Worm (Caenorhabditis elegans) whole organism, early embryonic: Measurements from ENCODE around the gene C43F9.7.

Experiments
- B0310.2 ChIP-seq: sonication (generic microtip); optimal IDR thresholded peaks from 2 replicates; lab custom pipeline; 2016; ENCODE audit warnings: mild to moderate bottlenecking, missing genetic modification characterization, missing compliant biosample characterization
- F13C5.2 ChIP-seq: sonication (generic microtip); optimal IDR thresholded peaks from 2 replicates; lab custom pipeline; 2017; ENCODE audit warnings: mild to moderate bottlenecking, missing genetic modification characterization, inconsistent platforms, missing compliant biosample characterization
- aly-1 ChIP-seq: sonication (generic microtip); optimal IDR thresholded peaks from 2 replicates; lab custom pipeline; 2016; ENCODE audit warnings: missing genetic modification characterization, missing compliant biosample characterization
- ama-1 ChIP-seq: fragments of 150-350 bp; optimal IDR thresholded peaks from 2 replicates; lab custom pipeline; 2014
- ceh-13 ChIP-seq: fragments of 200-800 bp; sonication (Bioruptor generic); optimal IDR thresholded peaks from 2 replicates; lab custom pipeline; 2018; ENCODE audit warnings: mild to moderate bottlenecking, missing genetic modification characterization, missing compliant biosample characterization
- ceh-36 ChIP-seq: sonication (generic microtip); optimal IDR thresholded peaks from 2 replicates; lab custom pipeline; 2016; ENCODE audit warnings: missing genetic modification characterization, inconsistent platforms, missing compliant biosample characterization
- ets-7 ChIP-seq: sonication (generic microtip); optimal IDR thresholded peaks from 2 replicates; lab custom pipeline; 2016; ENCODE audit warnings: missing genotype, missing genetic modification characterization, missing compliant biosample characterization
- flt-1 ChIP-seq: fragments of 200-800 bp; sonication (Bioruptor generic); IDR thresholded peaks from 2 replicates; pipeline ENCODE4 v1.3.6; 2022; ENCODE audit warnings: missing genetic modification characterization, missing compliant biosample characterization
- hmbx-1 ChIP-seq: sonication (generic microtip); optimal IDR thresholded peaks from 2 replicates; lab custom pipeline; 2016; ENCODE audit warnings: mild to moderate bottlenecking, missing genetic modification characterization, missing compliant biosample characterization
- hmg-4 ChIP-seq: fragments of 200-800 bp; sonication (Bioruptor generic); optimal IDR thresholded peaks from 2 replicates; lab custom pipeline; 2018; ENCODE audit warnings: mild to moderate bottlenecking, missing genetic modification characterization, missing compliant biosample characterization
- hnd-1 ChIP-seq: sonication (generic microtip); optimal IDR thresholded peaks from 2 replicates; lab custom pipeline; 2016; ENCODE audit warnings: missing genetic modification characterization, missing compliant biosample characterization
- pes-1 ChIP-seq: fragments of 200-800 bp; sonication (Bioruptor generic); IDR thresholded peaks from 2 replicates; pipeline ENCODE4 v1.3.6; 2022; ENCODE audit warnings: missing genetic modification reagents, missing genetic modification characterization, missing compliant biosample characterization
- scrt-1 ChIP-seq: fragments of 200-800 bp; sonication (Bioruptor generic); IDR thresholded peaks from 2 replicates; pipeline ENCODE4 v1.3.6; 2022; ENCODE audit warnings: missing genetic modification characterization, missing compliant biosample characterization
- sea-1 ChIP-seq: fragments of 200-800 bp; sonication (Bioruptor generic); conservative IDR thresholded peaks from 2 replicates; pipeline ENCODE4 v1.3.6; 2022; ENCODE audit warnings: missing genetic modification characterization, missing compliant biosample characterization
- tbx-11 ChIP-seq: fragments of 200-800 bp; sonication (Bioruptor generic); IDR thresholded peaks from 2 replicates; pipeline ENCODE4 v1.3.6; 2022; ENCODE audit warnings: missing genetic modification characterization, missing compliant biosample characterization
- tbx-37 ChIP-seq: fragments of 200-800 bp; sonication (Bioruptor generic); conservative IDR thresholded peaks from 2 replicates; pipeline ENCODE4 v1.3.6; 2022; ENCODE audit warnings: missing genetic modification reagents, missing genetic modification characterization, missing compliant biosample characterization
- tra-4 ChIP-seq: sonication (generic microtip); optimal IDR thresholded peaks from 2 replicates; lab custom pipeline; 2017; ENCODE audit warnings: missing genetic modification characterization, missing compliant biosample characterization

C43F9.7 gene

DNA sequence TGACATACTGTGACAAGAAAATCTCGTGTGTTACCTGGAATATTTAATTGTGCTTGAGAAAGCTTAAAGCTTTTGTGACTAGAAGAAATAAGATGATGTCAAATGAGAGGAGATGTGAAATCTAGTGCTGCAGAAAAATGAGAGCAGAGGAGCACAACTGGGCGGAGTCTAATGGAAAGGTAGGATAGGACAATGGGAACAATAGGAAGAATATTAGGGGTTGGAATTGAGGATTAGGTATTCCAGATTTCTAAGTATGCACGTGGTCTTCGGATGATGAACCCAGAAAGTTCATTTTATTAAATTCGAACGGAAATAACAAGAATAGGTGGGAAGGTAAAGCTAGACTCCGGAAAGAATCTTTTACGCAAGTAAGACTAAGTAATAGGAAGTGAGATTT is at the start of gene C43F9.7:
Gene C43F9.7 (minus strand): TSS at position 101 of the 400 bp plus-strand sequence.
- no peak for TF ChIP-seq tbx-11 (GFP tag; lab: Robert Waterston, UW)
- no peak for TF ChIP-seq hnd-1 (tag; lab: Kevin White, UChicago)
- no peak for TF ChIP-seq ceh-13 (GFP tag; lab: Kevin White, UChicago)
- no peak for TF ChIP-seq sea-1 (GFP tag; lab: Robert Waterston, UW)
- no peak for TF ChIP-seq scrt-1 (GFP tag; lab: Robert Waterston, UW)
- TF ChIP-seq F13C5.2, result no peak
- TF ChIP-seq pes-1, result no peak
- no peak for TF ChIP-seq flt-1 (GFP tag; lab: Robert Waterston, UW)
- TF ChIP-seq hmbx-1 (tag; lab: Kevin White, UChicago), result no peak

DNA sequence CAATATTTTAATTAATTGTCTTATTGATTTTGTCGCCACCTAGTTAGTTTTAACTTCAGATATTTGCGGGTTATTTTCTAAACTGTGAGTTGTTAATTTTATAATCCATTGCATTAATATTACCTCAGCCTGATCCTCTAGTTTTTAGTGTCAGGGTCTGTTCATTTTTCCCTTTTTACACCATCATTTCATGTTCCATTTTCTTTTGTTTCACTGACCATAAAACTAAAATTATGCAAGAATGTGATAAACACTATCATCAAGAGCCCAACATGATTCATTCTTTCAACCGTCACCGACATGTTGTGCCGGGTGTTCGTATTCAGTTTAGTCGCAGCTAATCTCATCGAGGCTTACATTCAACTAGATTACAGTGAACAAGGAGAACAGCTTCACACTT is 45.5 kb upstream of the C43F9.7 start, which contains the start of gene F56C4.2:
Gene F56C4.2 (plus strand): TSS at position 301 of the 400 bp plus-strand sequence.
- TF ChIP-seq pes-1 (no peak), hmg-4 (GFP tag; lab: Kevin White, UChicago) (no peak), tra-4 (no peak), ceh-13 (GFP tag; lab: Kevin White, UChicago) (no peak), ama-1 (lab: Kevin White, UChicago) (no peak), F13C5.2 (no peak), sea-1 (GFP tag; lab: Robert Waterston, UW) (no peak), hnd-1 (tag; lab: Kevin White, UChicago) (no peak), ets-7 (tag; lab: Kevin White, UChicago) (no peak), hmbx-1 (tag; lab: Kevin White, UChicago) (no peak)

DNA sequence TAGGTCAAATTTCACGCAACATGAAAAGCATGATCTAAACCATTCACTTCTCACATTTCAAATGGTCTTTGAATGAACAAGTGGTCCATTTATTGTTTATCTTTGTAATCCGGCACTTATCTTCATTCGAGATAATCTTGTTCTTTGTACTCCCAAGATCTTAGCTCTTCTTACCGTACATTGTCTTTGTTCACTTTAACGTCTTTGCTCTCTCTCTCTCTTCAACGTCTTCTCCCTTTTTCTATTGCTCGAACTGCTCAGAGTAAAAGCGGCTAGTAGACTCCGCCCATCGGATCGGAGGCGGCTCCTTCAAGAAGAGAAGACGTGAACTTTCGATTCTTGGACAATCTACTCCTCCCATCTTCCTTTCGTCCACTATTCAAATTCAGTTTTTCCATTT is 43.2 kb upstream of the C43F9.7 start, which contains the start of gene F56C4.1:
Gene F56C4.1 (plus strand): TSS at position 301 of the 400 bp plus-strand sequence.
- TF ChIP-seq tbx-37 (GFP tag; lab: Robert Waterston, UW), result no peak

DNA sequence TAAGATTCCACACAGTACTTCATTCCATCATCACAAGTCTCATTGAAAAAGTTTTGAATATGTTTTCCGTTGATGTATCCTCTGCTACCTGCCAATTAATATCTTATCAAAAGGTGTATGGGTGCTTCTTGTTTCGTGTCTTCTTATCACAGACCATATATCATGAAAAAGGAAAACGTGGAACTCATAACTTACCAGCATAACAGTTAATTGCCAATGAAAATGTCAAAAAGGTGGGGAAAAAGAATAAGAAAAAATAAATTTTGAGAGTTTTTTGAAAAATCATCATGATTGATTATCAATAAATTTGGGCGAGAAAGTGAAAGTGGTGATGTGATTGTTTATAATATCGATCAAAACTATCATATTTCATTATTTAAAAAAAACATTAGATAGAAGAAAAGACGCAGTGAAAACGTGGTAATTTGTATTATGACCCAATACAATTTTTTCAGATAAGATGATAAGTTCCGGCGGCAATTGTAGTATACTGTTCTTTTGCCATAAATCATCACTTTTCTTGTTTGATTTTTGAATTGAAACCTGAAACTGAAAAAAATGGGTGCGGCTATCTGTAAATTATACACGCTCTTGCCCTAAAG is 37.6 kb upstream of the C43F9.7 start, which contains the start of gene F56C4.4:
Gene F56C4.4 (minus strand): TSS at position 315 of the 602 bp plus-strand sequence.
- TF ChIP-seq tbx-11 (GFP tag; lab: Robert Waterston, UW) (no peak), sea-1 (GFP tag; lab: Robert Waterston, UW) (no peak), ceh-36 (tag; lab: Kevin White, UChicago) (no peak), B0310.2 (tag; lab: Kevin White, UChicago) (no peak), aly-1 (tag; lab: Kevin White, UChicago) (no peak), F13C5.2 (no peak), ceh-13 (GFP tag; lab: Kevin White, UChicago) (no peak), ama-1 (lab: Kevin White, UChicago) (no peak), pes-1 (no peak), scrt-1 (GFP tag; lab: Robert Waterston, UW) (no peak), hmg-4 (GFP tag; lab: Kevin White, UChicago) (no peak), tra-4 (no peak), hnd-1 (tag; lab: Kevin White, UChicago) (no peak), flt-1 (GFP tag; lab: Robert Waterston, UW) (no peak), tbx-37 (GFP tag; lab: Robert Waterston, UW) (no peak), hmbx-1 (tag; lab: Kevin White, UChicago) (no peak), ets-7 (tag; lab: Kevin White, UChicago) (no peak)

DNA sequence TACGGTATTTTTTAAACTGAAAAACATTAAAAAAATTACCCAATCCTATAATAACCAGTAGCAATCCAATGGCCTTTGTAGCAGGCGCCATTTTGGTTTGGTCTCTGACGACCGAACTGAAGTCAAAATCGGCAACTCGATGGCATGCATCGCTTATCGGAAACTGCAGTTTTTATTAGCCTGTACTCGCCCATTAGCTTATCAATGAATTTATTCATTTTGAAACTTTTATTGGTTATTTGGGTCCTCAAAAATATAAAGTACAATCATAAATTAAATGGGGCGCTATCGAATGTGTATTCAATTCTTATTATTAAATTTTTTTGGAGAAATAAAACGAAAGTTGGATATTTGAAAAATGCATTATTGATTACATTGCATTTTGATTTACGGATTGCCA is 35.3 kb upstream of the C43F9.7 start, which contains the start of gene R09H10.5:
Gene R09H10.5 (minus strand): TSS at position 106 of the 400 bp plus-strand sequence.
- TF ChIP-seq ama-1 (lab: Kevin White, UChicago) (no peak), hmbx-1 (tag; lab: Kevin White, UChicago) (no peak), F13C5.2 (no peak), aly-1 (tag; lab: Kevin White, UChicago) (no peak), flt-1 (GFP tag; lab: Robert Waterston, UW) (no peak), ceh-36 (tag; lab: Kevin White, UChicago) (no peak)

DNA sequence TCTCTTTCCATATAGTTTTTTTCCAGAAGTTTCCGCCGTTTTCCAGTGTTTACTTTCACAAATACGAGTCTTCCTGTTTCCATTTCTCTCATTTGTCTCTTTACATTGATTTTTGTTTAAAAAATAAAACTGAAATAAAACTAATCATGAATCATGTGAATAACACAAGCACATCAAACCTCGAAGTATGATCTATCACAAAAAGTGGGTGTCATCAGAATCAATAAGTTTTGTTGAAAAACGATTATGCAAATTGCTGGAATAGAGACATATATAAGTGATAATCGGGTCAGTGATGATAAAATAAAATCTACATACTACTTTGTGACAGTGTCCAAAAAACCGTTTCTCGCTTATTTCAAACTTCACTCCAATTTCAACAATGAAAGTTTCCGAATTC is 27.3 kb upstream of the C43F9.7 start, which contains the start of gene R09H10.7:
Gene R09H10.7 (plus strand): TSS at position 301 of the 400 bp plus-strand sequence.
- TF ChIP-seq tra-4, result no peak

DNA sequence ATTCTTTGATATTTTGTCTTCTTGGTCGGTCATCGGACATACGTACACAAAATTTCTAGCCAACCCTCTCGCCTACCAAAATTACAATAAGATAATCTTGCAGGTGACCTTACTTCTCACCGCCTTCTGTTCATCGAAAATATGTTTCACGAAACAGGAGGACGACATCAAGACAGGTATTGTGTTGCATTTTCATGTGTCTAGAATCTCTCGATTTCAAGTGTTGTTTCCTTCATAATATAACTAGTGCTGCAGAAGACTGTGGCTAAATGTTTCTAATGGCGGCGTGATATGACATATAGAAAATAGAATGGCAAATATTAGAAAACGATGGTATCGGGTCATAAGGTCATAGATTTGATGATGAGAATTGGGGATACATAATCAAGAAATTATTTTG is 23.6 kb upstream of the C43F9.7 start:
- no peak for TF ChIP-seq flt-1 (GFP tag; lab: Robert Waterston, UW)
- TF ChIP-seq tbx-11 (GFP tag; lab: Robert Waterston, UW), result no peak
- TF ChIP-seq ceh-36 (tag; lab: Kevin White, UChicago), result no peak
- TF ChIP-seq hmbx-1 (tag; lab: Kevin White, UChicago), result no peak
- TF ChIP-seq ceh-13 (GFP tag; lab: Kevin White, UChicago), result no peak
- TF ChIP-seq scrt-1 (GFP tag; lab: Robert Waterston, UW), result no peak
- no peak for TF ChIP-seq hnd-1 (tag; lab: Kevin White, UChicago)
- no peak for TF ChIP-seq sea-1 (GFP tag; lab: Robert Waterston, UW)
- TF ChIP-seq ama-1 (lab: Kevin White, UChicago), result no peak
- TF ChIP-seq ets-7 (tag; lab: Kevin White, UChicago), result no peak
- no peak for TF ChIP-seq aly-1 (tag; lab: Kevin White, UChicago)
- TF ChIP-seq B0310.2 (tag; lab: Kevin White, UChicago), result no peak
- no peak for TF ChIP-seq F13C5.2
- no peak for TF ChIP-seq hmg-4 (GFP tag; lab: Kevin White, UChicago)
- no peak for TF ChIP-seq pes-1
- no peak for TF ChIP-seq tra-4
- no peak for TF ChIP-seq tbx-37 (GFP tag; lab: Robert Waterston, UW)

DNA sequence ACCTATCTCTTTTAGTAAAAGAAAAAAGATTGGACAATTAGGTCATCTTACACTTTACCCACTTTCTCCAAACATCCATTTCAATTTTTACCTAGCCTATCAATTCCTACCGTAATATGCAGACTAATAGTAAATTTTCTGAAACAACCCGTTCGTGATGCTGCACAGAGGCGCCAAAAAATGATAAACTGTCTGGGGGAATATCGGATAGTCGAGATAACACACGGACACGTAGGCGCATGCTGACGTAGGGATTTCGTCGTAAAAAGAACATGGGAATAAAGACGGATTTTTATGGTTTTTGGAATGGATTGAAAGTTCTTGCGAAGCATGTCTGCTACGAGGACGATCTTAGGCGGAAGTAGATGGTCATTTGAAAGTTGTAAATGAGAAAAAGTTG is 22.9 kb upstream of the C43F9.7 start:
- TF ChIP-seq tbx-11 (GFP tag; lab: Robert Waterston, UW) (no peak), aly-1 (tag; lab: Kevin White, UChicago) (no peak)
